Worm (Caenorhabditis elegans): Measurements from ENCODE around the gene trpp-4.
A peak's percentile ranks its signal among the peaks of the same experiment; 100 is the strongest.

trpp-4 gene

DNA sequence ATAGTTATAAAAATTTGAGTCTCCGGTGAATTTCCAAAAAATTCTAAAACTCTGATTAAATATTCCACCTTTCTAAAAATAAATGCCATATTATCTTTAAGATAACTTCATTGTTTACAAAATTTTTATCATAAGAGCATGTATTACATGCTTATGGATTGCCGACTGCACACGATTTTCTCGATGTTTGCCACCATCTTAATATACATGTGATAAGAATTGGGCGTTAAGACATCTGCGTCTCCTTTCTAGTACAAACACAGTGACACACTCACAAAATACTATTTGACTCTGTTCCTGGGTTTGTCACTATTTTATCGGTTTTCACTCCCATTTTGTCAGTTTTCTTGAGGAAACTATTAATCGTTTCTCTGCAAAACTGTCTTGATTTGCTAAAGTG, 43.0 kb downstream of the trpp-4 start:
- TF ChIP-seq che-1 (tag; optimal IDR thresholded peaks at IDR 0.05) (no peak), elt-2 (tag; optimal IDR thresholded peaks at IDR 0.05) (peak; percentile 88), zip-5 (tag; optimal IDR thresholded peaks at IDR 0.05) (no peak), pqm-1 (tag; optimal IDR thresholded peaks at IDR 0.05) (peak; percentile 35)

DNA sequence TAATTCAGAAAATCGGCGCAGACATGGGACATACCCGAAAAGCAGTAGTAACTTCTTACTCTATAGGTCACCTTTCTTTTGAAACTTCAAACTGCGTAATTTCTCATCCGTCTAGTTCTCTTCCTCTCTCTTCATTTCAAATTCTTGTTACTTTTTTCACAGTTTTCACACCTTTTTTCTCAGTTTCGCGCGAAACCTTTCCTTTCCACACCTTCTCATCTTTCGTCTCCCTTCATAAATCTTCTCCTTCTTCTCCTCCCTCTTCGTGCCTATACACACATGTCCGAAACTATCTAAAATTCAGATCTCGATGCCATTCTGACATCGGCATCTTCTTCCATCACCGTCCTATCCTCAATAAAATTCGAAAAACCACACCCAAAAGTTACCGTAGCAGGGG, 43.6 kb downstream of the trpp-4 start, which contains the start of gene wdr-62:
Gene wdr-62 (plus strand): TSS at position 301 of the 400 bp plus-strand sequence.
- TF ChIP-seq pha-4 (tag; optimal IDR thresholded peaks at IDR 0.05) (no peak), unc-42 (tag; optimal IDR thresholded peaks at IDR 0.05) (no peak), ceh-6 (GFP tag; optimal IDR thresholded peaks at IDR 0.05) (no peak), pqm-1 (tag; optimal IDR thresholded peaks at IDR 0.05) (no peak), ceh-19 (GFP tag; optimal IDR thresholded peaks at IDR 0.05) (no peak), ceh-22 (tag; optimal IDR thresholded peaks at IDR 0.05) (no peak), odd-2 (tag; optimal IDR thresholded peaks at IDR 0.05) (no peak), lin-11 (tag; optimal IDR thresholded peaks at IDR 0.05) (no peak), pros-1 (tag; optimal IDR thresholded peaks at IDR 0.05) (no peak), dve-1 (tag; optimal IDR thresholded peaks at IDR 0.05) (no peak)

- TF ChIP-seq pqm-1 (tag; optimal IDR thresholded peaks at IDR 0.05) (no peak), hlh-15 (tag; optimal IDR thresholded peaks at IDR 0.05) (no peak), che-1 (tag; optimal IDR thresholded peaks at IDR 0.05) (no peak), K02D7.2 (tag; optimal IDR thresholded peaks at IDR 0.05) (no peak), ceh-45 (GFP tag; IDR thresholded peaks at IDR 0.05) (no peak)
These were observed 44.5 kb downstream of the trpp-4 start for ce11 chrV:9444618-9445017.
